Fruit fly (Drosophila melanogaster) whole organism, embryonic: ENCODE data around the gene smg.

Source experiments
- CG1024 ChIP-seq: fragments of 200-800 bp; sonication (Bioruptor generic); IDR thresholded peaks from 2 replicates; pipeline ENCODE4 v1.3.6; 2022; ENCODE audit warnings: missing biosample characterization, missing genetic modification characterization
- CG11560 ChIP-seq: fragments of 200-800 bp; sonication (Bioruptor generic); IDR thresholded peaks from 3 replicates; pipeline ENCODE4 v1.3.6; 2022; ENCODE audit warnings: missing biosample characterization, missing genetic modification characterization
- CG12155 ChIP-seq: fragments of 200-800 bp; sonication (Bioruptor generic); optimal IDR thresholded peaks from 3 replicates; lab custom pipeline; 2016; ENCODE audit warnings: missing biosample characterization, missing genetic modification characterization
- CG1529 ChIP-seq: fragments of 200-800 bp; sonication (Bioruptor generic); optimal IDR thresholded peaks from 3 replicates; lab custom pipeline; 2018; ENCODE audit warnings: missing biosample characterization, missing genetic modification characterization
- CG1602 ChIP-seq: fragments of 200-800 bp; sonication (Bioruptor generic); optimal IDR thresholded peaks from 3 replicates; lab custom pipeline; 2016; ENCODE audit warnings: missing biosample characterization, missing genetic modification characterization
- CG1603 ChIP-seq: fragments of 200-800 bp; sonication (Bioruptor generic); optimal IDR thresholded peaks from 2 replicates; lab custom pipeline; 2019; ENCODE audit warnings: missing biosample characterization, mild to moderate bottlenecking, missing genetic modification characterization, moderate library complexity
- CG17328 ChIP-seq: fragments of 200-800 bp; sonication (Bioruptor generic); IDR thresholded peaks from 2 replicates; pipeline ENCODE4 v1.3.6; 2022; ENCODE audit warnings: missing biosample characterization, missing genetic modification characterization
- CG1792 ChIP-seq: fragments of 200-800 bp; sonication (Bioruptor generic); optimal IDR thresholded peaks from 2 replicates; lab custom pipeline; 2016; ENCODE audit warnings: missing biosample characterization, missing genetic modification characterization
- CG2202 ChIP-seq: fragments of 200-800 bp; sonication (Bioruptor generic); optimal IDR thresholded peaks from 2 replicates; lab custom pipeline; 2018; ENCODE audit warnings: missing biosample characterization, mild to moderate bottlenecking, missing genetic modification characterization
- CG2889 ChIP-seq: fragments of 200-800 bp; sonication (Bioruptor generic); IDR thresholded peaks from 3 replicates; pipeline ENCODE4 v1.3.6; 2022; ENCODE audit warnings: missing biosample characterization, missing genetic modification characterization
- CG30403 ChIP-seq: fragments of 200-800 bp; sonication (Bioruptor generic); optimal IDR thresholded peaks from 3 replicates; lab custom pipeline; 2016; ENCODE audit warnings: missing biosample characterization, missing genetic modification characterization
- CG32767 ChIP-seq: fragments of 200-800 bp; sonication (Bioruptor generic); IDR thresholded peaks from 2 replicates; pipeline ENCODE4 v1.3.6; 2022; ENCODE audit warnings: missing biosample characterization, missing genetic modification characterization
- CG3847 ChIP-seq: fragments of 200-800 bp; sonication (Bioruptor generic); IDR thresholded peaks from 2 replicates; pipeline ENCODE4 v1.3.6; 2022; ENCODE audit warnings: missing biosample characterization, missing genetic modification characterization
- CG6254 ChIP-seq: fragments of 200-800 bp; sonication (Bioruptor generic); optimal IDR thresholded peaks from 3 replicates; lab custom pipeline; 2017; ENCODE audit warnings: mild to moderate bottlenecking, missing biosample characterization, missing genetic modification reagents, missing genetic modification characterization
- CG7357 ChIP-seq: fragments of 200-800 bp; sonication (Bioruptor generic); IDR thresholded peaks from 3 replicates; pipeline ENCODE4 v1.3.6; 2022; ENCODE audit warnings: missing biosample characterization, missing genetic modification characterization
- CG7372 ChIP-seq: fragments of 200-800 bp; sonication (Bioruptor generic); IDR thresholded peaks from 2 replicates; pipeline ENCODE4 v1.3.6; 2022; ENCODE audit warnings: missing biosample characterization, missing genetic modification characterization
- CG7745 ChIP-seq: fragments of 200-800 bp; sonication (Bioruptor generic); optimal IDR thresholded peaks from 2 replicates; lab custom pipeline; 2018; ENCODE audit warnings: missing biosample characterization, mild to moderate bottlenecking, missing genetic modification characterization, moderate library complexity
- CG7987 ChIP-seq: fragments of 200-800 bp; sonication (Bioruptor generic); optimal IDR thresholded peaks from 2 replicates; lab custom pipeline; 2018; ENCODE audit warnings: missing biosample characterization, mild to moderate bottlenecking, missing genetic modification characterization, moderate library complexity
- CG8281 ChIP-seq: fragments of 200-800 bp; sonication (Bioruptor generic); optimal IDR thresholded peaks from 2 replicates; lab custom pipeline; 2018; ENCODE audit warnings: missing biosample characterization, mild to moderate bottlenecking, missing genetic modification characterization, moderate library complexity
- CG8359 ChIP-seq: fragments of 200-800 bp; sonication (Bioruptor generic); optimal IDR thresholded peaks from 2 replicates; lab custom pipeline; 2017; ENCODE audit warnings: missing biosample characterization, mild to moderate bottlenecking, missing genetic modification characterization, borderline replicate concordance
- CG9727 ChIP-seq: fragments of 200-800 bp; sonication (Bioruptor generic); optimal IDR thresholded peaks from 3 replicates; lab custom pipeline; 2017; ENCODE audit warnings: missing biosample characterization, mild to moderate bottlenecking, missing genetic modification characterization
- CG9932 ChIP-seq: fragments of 200-800 bp; sonication (Bioruptor generic); IDR thresholded peaks from 2 replicates; pipeline ENCODE4 v1.3.6; 2022; ENCODE audit warnings: missing biosample characterization, missing genetic modification characterization
- Chrac-16 ChIP-seq: fragments of 200-800 bp; sonication (Bioruptor generic); optimal IDR thresholded peaks from 3 replicates; lab custom pipeline; 2016; ENCODE audit warnings: missing biosample characterization, missing genetic modification characterization
- D19A ChIP-seq: fragments of 200-800 bp; optimal IDR thresholded peaks from 3 replicates; lab custom pipeline; 2019; ENCODE audit warnings: missing biosample characterization, mild to moderate bottlenecking, missing genetic modification characterization, moderate library complexity
- Dfd ChIP-seq, 2 experiments: fragments of >200 bp; optimal IDR thresholded peaks; 2 replicates each; lab custom pipeline; 2017; ENCODE audit warnings: missing biosample characterization in 2 of 2, missing genetic modification characterization in 2 of 2
- Dip3 ChIP-seq: fragments of 200-800 bp; sonication (Bioruptor generic); optimal IDR thresholded peaks from 3 replicates; lab custom pipeline; 2016; ENCODE audit warnings: missing biosample characterization, missing genetic modification characterization
- E2f1 ChIP-seq: fragments of 200-800 bp; sonication (Bioruptor generic); IDR thresholded peaks from 2 replicates; pipeline ENCODE4 v1.3.6; 2022; ENCODE audit warnings: missing biosample characterization, missing genetic modification characterization
- Ets65A ChIP-seq: fragments of 200-800 bp; sonication (Bioruptor generic); peaks from one replicate; lab custom pipeline; 2016; ENCODE audit warnings: missing biosample characterization, missing genetic modification characterization
- HLH54F ChIP-seq: fragments of 200-800 bp; sonication (Bioruptor generic); optimal IDR thresholded peaks from 3 replicates; lab custom pipeline; 2016; ENCODE audit warnings: missing biosample characterization, missing genetic modification characterization
- HLHmδ ChIP-seq: fragments of 200-800 bp; sonication (Bioruptor generic); optimal IDR thresholded peaks from 2 replicates; lab custom pipeline; 2018; ENCODE audit warnings: missing biosample characterization, mild to moderate bottlenecking, missing genetic modification characterization, moderate library complexity
- Hr51 ChIP-seq, 2 experiments: fragments of 200-800 bp; sonication (Bioruptor generic); optimal IDR thresholded peaks; 2 replicates in 1 of 2; 3 replicates in 1 of 2; lab custom pipeline; 2016 to 2018; ENCODE audit warnings: missing biosample characterization in 2 of 2, missing genetic modification characterization in 2 of 2, mild to moderate bottlenecking in 1 of 2, moderate library complexity in 1 of 2
- Meics ChIP-seq: fragments of 200-800 bp; sonication (Bioruptor generic); optimal IDR thresholded peaks from 2 replicates; lab custom pipeline; 2017; ENCODE audit warnings: missing biosample characterization, mild to moderate bottlenecking, missing genetic modification characterization
- NFAT ChIP-seq: fragments of 200-800 bp; sonication (Bioruptor generic); IDR thresholded peaks from 2 replicates; pipeline ENCODE4 v1.3.6; 2022; ENCODE audit warnings: missing biosample characterization, missing genetic modification characterization
- Oaz ChIP-seq: fragments of 200-800 bp; sonication (Bioruptor generic); IDR thresholded peaks from 2 replicates; pipeline ENCODE4 v1.3.6; 2022; ENCODE audit warnings: missing biosample characterization, missing genetic modification characterization
- Poxn ChIP-seq: fragments of 200-800 bp; sonication (Bioruptor generic); IDR thresholded peaks from 2 replicates; pipeline ENCODE4 v1.3.6; 2022; ENCODE audit warnings: missing biosample characterization, missing genetic modification characterization
- Side ChIP-seq: fragments of 200-800 bp; sonication (Bioruptor generic); optimal IDR thresholded peaks from 2 replicates; lab custom pipeline; 2016; ENCODE audit warnings: missing biosample characterization, missing genetic modification characterization
- Six4 ChIP-seq: fragments of 200-800 bp; sonication (Bioruptor generic); optimal IDR thresholded peaks from 2 replicates; lab custom pipeline; 2016; ENCODE audit warnings: missing biosample characterization, missing genetic modification characterization
- Spps ChIP-seq: fragments of 200-800 bp; sonication (Bioruptor generic); optimal IDR thresholded peaks from 2 replicates; lab custom pipeline; 2018; ENCODE audit warnings: missing biosample characterization, mild to moderate bottlenecking, missing genetic modification characterization
- ara ChIP-seq: fragments of 200-800 bp; sonication (Bioruptor generic); IDR thresholded peaks from 2 replicates; pipeline ENCODE4 v1.3.6; 2022; ENCODE audit warnings: missing biosample characterization, missing genetic modification characterization
- br ChIP-seq: fragments of >200 bp; optimal IDR thresholded peaks from 2 replicates; lab custom pipeline; 2017
- fd3F ChIP-seq: fragments of 200-800 bp; sonication (Bioruptor generic); optimal IDR thresholded peaks from 2 replicates; lab custom pipeline; 2018; ENCODE audit warnings: missing biosample characterization, mild to moderate bottlenecking, missing genetic modification characterization, moderate library complexity
- fd64A ChIP-seq: fragments of 200-800 bp; sonication (Bioruptor generic); optimal IDR thresholded peaks from 3 replicates; lab custom pipeline; 2018; ENCODE audit warnings: missing biosample characterization, mild to moderate bottlenecking, missing genetic modification characterization
- jigr1 ChIP-seq: fragments of 200-800 bp; sonication (Bioruptor generic); IDR thresholded peaks from 3 replicates; pipeline ENCODE4 v1.3.6; 2022; ENCODE audit warnings: missing biosample characterization, missing genetic modification characterization
- lmd ChIP-seq: fragments of 200-800 bp; sonication (Bioruptor generic); IDR thresholded peaks from 2 replicates; pipeline ENCODE4 v1.3.6; 2022; ENCODE audit warnings: missing biosample characterization, missing genetic modification characterization
- lov ChIP-seq, 2 experiments: fragments of 200-800 bp in 1 of 2; fragments of >200 bp in 1 of 2; sonication (Bioruptor generic) in 1 of 2; IDR thresholded peaks in 1 of 2; optimal IDR thresholded peaks in 1 of 2; 2 replicates in 1 of 2; 3 replicates in 1 of 2; pipeline versions ENCODE4 v1.3.6 to Lab custom; 2017 to 2022; ENCODE audit warnings: missing biosample characterization in 1 of 2, missing genetic modification characterization in 1 of 2
- pnt ChIP-seq: fragments of 200-800 bp; sonication (Bioruptor generic); optimal IDR thresholded peaks from 3 replicates; lab custom pipeline; 2016; ENCODE audit warnings: missing biosample characterization, missing genetic modification characterization
- row ChIP-seq: fragments of 200-800 bp; sonication (Bioruptor generic); IDR thresholded peaks from 3 replicates; pipeline ENCODE4 v1.3.6; 2022; ENCODE audit warnings: missing biosample characterization, missing genetic modification characterization
- sens ChIP-seq: fragments of 200-800 bp; sonication (Bioruptor generic); peaks from one replicate; lab custom pipeline; 2016; ENCODE audit warnings: missing biosample characterization, missing genetic modification characterization
- sisA ChIP-seq: fragments of 200-800 bp; sonication (Bioruptor generic); IDR thresholded peaks from 2 replicates; pipeline ENCODE4 v1.3.6; 2022; ENCODE audit warnings: missing biosample characterization, missing genetic modification characterization
- slou ChIP-seq: fragments of 200-800 bp; sonication (Bioruptor generic); optimal IDR thresholded peaks from 3 replicates; lab custom pipeline; 2016; ENCODE audit warnings: missing biosample characterization, missing genetic modification characterization
- sr ChIP-seq: fragments of 200-800 bp; sonication (Bioruptor generic); IDR thresholded peaks from 3 replicates; pipeline ENCODE4 v1.3.6; 2022; ENCODE audit warnings: missing biosample characterization, missing genetic modification characterization
- unpg ChIP-seq: fragments of 200-800 bp; sonication (Bioruptor generic); optimal IDR thresholded peaks from 3 replicates; lab custom pipeline; 2018; ENCODE audit warnings: missing biosample characterization, mild to moderate bottlenecking, missing genetic modification characterization, moderate library complexity

The smg gene

dm6 chr3L:9023627-9024026 is 25.8 kb upstream of the smg start (continued):
- no peak for TF ChIP-seq NFAT (GFP tag; lab: Robert Waterston, UW)
- peak; percentile 43 for TF ChIP-seq Six4 (GFP tag; lab: Kevin White, UChicago)
- no peak for TF ChIP-seq jigr1
- TF ChIP-seq CG8281 (tag; lab: Kevin White, UChicago), result peak; percentile 8
- peak; percentile 30; the same call in 1 of the 2 replicates for TF ChIP-seq CG7372 (GFP tag; lab: Robert Waterston, UW)
- TF ChIP-seq CG2202, result peak; percentile 77
- no peak for TF ChIP-seq Dfd (GFP tag; optimal IDR thresholded peaks at IDR 0.05; lab: Kevin White, UChicago)
- TF ChIP-seq unpg (GFP tag; lab: Kevin White, UChicago), result peak; percentile 58
- TF ChIP-seq E2f1 (GFP tag; lab: Robert Waterston, UW), result peak; percentile 57
- TF ChIP-seq CG11560 (tag; lab: Robert Waterston, UW), result no peak
- TF ChIP-seq sr (GFP tag; lab: Robert Waterston, UW), result no peak
- TF ChIP-seq fd64A (GFP tag; lab: Kevin White, UChicago), result no peak
- peak; percentile 29 for TF ChIP-seq Dip3
- peak; percentile 49 for TF ChIP-seq pnt (GFP tag; lab: Kevin White, UChicago)
- no peak for TF ChIP-seq CG9932 (GFP tag; lab: Robert Waterston, UW)
- TF ChIP-seq br (lab: Kevin White, UChicago), result no peak
- TF ChIP-seq CG2889 (GFP tag; lab: Robert Waterston, UW), result no peak
- TF ChIP-seq lov (optimal IDR thresholded peaks at IDR 0.05; lab: Kevin White, UChicago), result no peak
- TF ChIP-seq lov (GFP tag; IDR thresholded peaks at IDR 0.05; lab: Robert Waterston, UW), result peak; percentile 62; the same call in 1 of the 3 replicates
- peak; percentile 74 for TF ChIP-seq CG1024 (GFP tag; lab: Robert Waterston, UW)
- no peak for TF ChIP-seq fd3F (GFP tag; lab: Kevin White, UChicago)
- 0 out of 2 replicates have a peak, but pooled peaks have one; percentile 19 for TF ChIP-seq CG3847 (GFP tag; lab: Robert Waterston, UW)
- no peak for TF ChIP-seq CG8359 (GFP tag; lab: Kevin White, UChicago)
- no peak for TF ChIP-seq HLHmδ
- peak; percentile 87 for TF ChIP-seq ara
- TF ChIP-seq CG1602 (GFP tag; lab: Kevin White, UChicago), result peak; percentile 74
- TF ChIP-seq row, result peak; percentile 75
- peak; percentile 65 for TF ChIP-seq Spps (tag; lab: Kevin White, UChicago)
- TF ChIP-seq CG7745 (tag; lab: Kevin White, UChicago), result no peak
- peak; percentile 66 for TF ChIP-seq CG17328 (GFP tag; lab: Robert Waterston, UW)
- peak; percentile 96 for TF ChIP-seq Ets65A
- TF ChIP-seq slou (GFP tag; lab: Kevin White, UChicago), result no peak
- TF ChIP-seq CG6254 (GFP tag; lab: Kevin White, UChicago), result peak; percentile 61
- TF ChIP-seq Meics (GFP tag; lab: Kevin White, UChicago), result peak; percentile 42
- TF ChIP-seq lmd (GFP tag; lab: Robert Waterston, UW), result peak; percentile 54
- no peak for TF ChIP-seq Oaz (GFP tag; lab: Robert Waterston, UW)
- TF ChIP-seq Chrac-16 (GFP tag; lab: Kevin White, UChicago), result peak; percentile 77
- peak; percentile 18 to 65 for TF ChIP-seq Hr51 (GFP tag; optimal IDR thresholded peaks at IDR 0.05; lab: Kevin White, UChicago)
- TF ChIP-seq HLH54F, result peak; percentile 45
- peak; percentile 67 for TF ChIP-seq CG12155
- peak; percentile 50 for TF ChIP-seq sisA (GFP tag; lab: Robert Waterston, UW)
- peak; percentile 28 for TF ChIP-seq CG1529 (GFP tag; lab: Kevin White, UChicago)
- TF ChIP-seq CG1792 (GFP tag; lab: Kevin White, UChicago), result peak; percentile 53
- TF ChIP-seq Side (GFP tag; lab: Kevin White, UChicago), result peak; percentile 64
- TF ChIP-seq CG1603, result peak; percentile 74
- no peak for TF ChIP-seq CG32767 (GFP tag; lab: Robert Waterston, UW)
- no peak for TF ChIP-seq CG7357
- peak; percentile 51 for TF ChIP-seq CG30403 (GFP tag; lab: Kevin White, UChicago)
- TF ChIP-seq D19A (tag; lab: Kevin White, UChicago), result peak; percentile 70
- peak; percentile 97 for TF ChIP-seq sens (GFP tag; lab: Kevin White, UChicago)
- TF ChIP-seq Poxn (GFP tag; lab: Robert Waterston, UW), result no peak
- TF ChIP-seq CG9727 (GFP tag; lab: Kevin White, UChicago), result peak; percentile 92
- no peak for TF ChIP-seq CG7987 (GFP tag; lab: Kevin White, UChicago)
